Worm (Caenorhabditis elegans): Measurements from ENCODE around the gene sri-66.

The sri-66 gene

ce11 chrV:17022613-17023322 lies 37.3 kb upstream of the sri-66 start, which contains the start of the genes F49H6.8 and F49H6.5:
Gene F49H6.8, minus strand, starts transcription at chrV:17022663.
Gene F49H6.5, plus strand, starts transcription at chrV:17023241.
- TF ChIP-seq elt-3 (tag; optimal IDR thresholded peaks at IDR 0.05) (no peak), lsy-2 (tag; optimal IDR thresholded peaks at IDR 0.05) (no peak), alr-1 (tag; optimal IDR thresholded peaks at IDR 0.05) (no peak), ztf-4 (tag; optimal IDR thresholded peaks at IDR 0.05) (no peak)

- TF ChIP-seq ztf-1 (GFP tag; conservative IDR thresholded peaks at IDR 0.05) (no peak), crh-2 (tag; optimal IDR thresholded peaks at IDR 0.05) (no peak), nhr-77 (tag; optimal IDR thresholded peaks at IDR 0.05) (no peak), blmp-1 (tag; optimal IDR thresholded peaks at IDR 0.05; ENCODE audit: insufficient read depth) (no peak), egl-27 (tag; optimal IDR thresholded peaks at IDR 0.05) (no peak), elt-1 (tag; optimal IDR thresholded peaks at IDR 0.05) (no peak), nhr-10 (tag; optimal IDR thresholded peaks at IDR 0.05) (no peak), C34F6.9 (tag; optimal IDR thresholded peaks at IDR 0.05) (no peak), ama-1 (optimal IDR thresholded peaks at IDR 0.05) (no peak), dmd-4 (tag; optimal IDR thresholded peaks at IDR 0.05) (no peak), nhr-23 (tag; optimal IDR thresholded peaks at IDR 0.05) (no peak), ceh-82 (tag; optimal IDR thresholded peaks at IDR 0.05) (no peak), R02D3.7 (tag; optimal IDR thresholded peaks at IDR 0.05) (no peak), mbf-1 (tag; optimal IDR thresholded peaks at IDR 0.05) (no peak), nhr-25 (tag; optimal IDR thresholded peaks at IDR 0.05) (no peak)
Observed at ce11 chrV:17026289-17026688, 33.8 kb upstream of the sri-66 start, which contains the start of gene F49H6.15. Gene F49H6.15, minus strand, starts transcription at chrV:17026389.

- TF ChIP-seq sem-4 (tag; optimal IDR thresholded peaks at IDR 0.05) = no peak
- TF ChIP-seq peb-1 (tag; optimal IDR thresholded peaks at IDR 0.05) = no peak
- no peak for TF ChIP-seq nhr-21 (tag; optimal IDR thresholded peaks at IDR 0.05)
- TF ChIP-seq elt-3 (tag; optimal IDR thresholded peaks at IDR 0.05) = no peak
- TF ChIP-seq alr-1 (tag; optimal IDR thresholded peaks at IDR 0.05) = no peak
- TF ChIP-seq nhr-12 (tag; optimal IDR thresholded peaks at IDR 0.05) = no peak
- no peak for TF ChIP-seq ztf-1 (GFP tag; conservative IDR thresholded peaks at IDR 0.05)
- no peak for TF ChIP-seq nhr-77 (tag; optimal IDR thresholded peaks at IDR 0.05)
Observed at ce11 chrV:17030430-17030829, 29.7 kb upstream of the sri-66 start.

- TF ChIP-seq R02D3.7 (tag; optimal IDR thresholded peaks at IDR 0.05) = no peak
Observed at ce11 chrV:17035850-17036249, 24.2 kb upstream of the sri-66 start, which contains the start of gene srz-94. Gene srz-94, minus strand, starts transcription at chrV:17035950.

ce11 chrV:17042263-17042662 lies 17.8 kb upstream of the sri-66 start, which contains the start of gene hpo-33:
Gene hpo-33, plus strand, starts transcription at chrV:17042563.
- TF ChIP-seq lin-39 (tag; optimal IDR thresholded peaks at IDR 0.05) = no peak
- no peak for TF ChIP-seq nhr-25 (tag; optimal IDR thresholded peaks at IDR 0.05)
- TF ChIP-seq mdl-1 (tag; optimal IDR thresholded peaks at IDR 0.05) = no peak
- no peak for TF ChIP-seq ceh-16 (tag; optimal IDR thresholded peaks at IDR 0.05)
- no peak for TF ChIP-seq skn-1 (tag; optimal IDR thresholded peaks at IDR 0.05)
- TF ChIP-seq elt-1 (tag; optimal IDR thresholded peaks at IDR 0.05) = no peak
- no peak for TF ChIP-seq unc-62 (GFP tag; optimal IDR thresholded peaks at IDR 0.05)
- no peak for TF ChIP-seq nhr-237 (tag; optimal IDR thresholded peaks at IDR 0.05)
- TF ChIP-seq Y55F3AM.14 (GFP tag; optimal IDR thresholded peaks at IDR 0.05) = no peak

- TF ChIP-seq nhr-25 (tag; optimal IDR thresholded peaks at IDR 0.05) (no peak), aly-2 (tag; optimal IDR thresholded peaks at IDR 0.05) (no peak), lin-39 (tag; optimal IDR thresholded peaks at IDR 0.05) (no peak), mdl-1 (tag; optimal IDR thresholded peaks at IDR 0.05) (no peak), peb-1 (tag; optimal IDR thresholded peaks at IDR 0.05) (no peak), elt-3 (tag; optimal IDR thresholded peaks at IDR 0.05) (no peak), elt-1 (tag; optimal IDR thresholded peaks at IDR 0.05) (no peak), alr-1 (tag; optimal IDR thresholded peaks at IDR 0.05) (no peak), nhr-23 (tag; optimal IDR thresholded peaks at IDR 0.05) (no peak), sma-9 (GFP tag; optimal IDR thresholded peaks at IDR 0.05) (no peak), sma-9 (tag; optimal IDR thresholded peaks at IDR 0.05) (no peak), lsy-2 (tag; optimal IDR thresholded peaks at IDR 0.05) (no peak)
Observed at ce11 chrV:17044500-17044899, 15.6 kb upstream of the sri-66 start, which contains the start of gene F28B1.2. Gene F28B1.2, plus strand, starts transcription at chrV:17044800.
